Fruit fly (Drosophila melanogaster) whole organism, adult: ENCODE results near the gene CG42866.

Source experiments
- CG11617 ChIP-seq: fragments of 200-800 bp; sonication (Bioruptor generic); optimal IDR thresholded peaks from 2 replicates; lab custom pipeline; 2017; ENCODE audit warnings: mild to moderate bottlenecking, missing biosample characterization, missing genetic modification reagents, missing genetic modification characterization
- CG12768 ChIP-seq: fragments of 200-800 bp; sonication (Bioruptor generic); optimal IDR thresholded peaks from 2 replicates; lab custom pipeline; 2017; ENCODE audit warnings: missing biosample characterization, missing genetic modification characterization, mild to moderate bottlenecking, moderate library complexity, missing genetic modification reagents
- CG14711 ChIP-seq: fragments of 200-800 bp; sonication (Bioruptor generic); optimal IDR thresholded peaks from 2 replicates; lab custom pipeline; 2018; ENCODE audit warnings: missing biosample characterization, mild to moderate bottlenecking, missing genetic modification characterization, moderate library complexity
- CG1620 ChIP-seq: fragments of 200-800 bp; sonication (Bioruptor generic); optimal IDR thresholded peaks from 2 replicates; lab custom pipeline; 2016; ENCODE audit warnings: missing biosample characterization, missing genetic modification characterization
- CG33017 ChIP-seq: fragments of 200-800 bp; sonication (Bioruptor generic); optimal IDR thresholded peaks from 2 replicates; lab custom pipeline; 2018; ENCODE audit warnings: missing biosample characterization, mild to moderate bottlenecking, missing genetic modification characterization, moderate library complexity
- CG5204 ChIP-seq: fragments of 200-800 bp; sonication (Bioruptor generic); optimal IDR thresholded peaks from 2 replicates; lab custom pipeline; 2016; ENCODE audit warnings: missing biosample characterization, missing genetic modification characterization
- CG7045 ChIP-seq: fragments of 200-800 bp; sonication (Bioruptor generic); optimal IDR thresholded peaks from 2 replicates; lab custom pipeline; 2017; ENCODE audit warnings: missing biosample characterization, mild to moderate bottlenecking, missing genetic modification characterization
- CG7101 ChIP-seq: fragments of 200-800 bp; sonication (Bioruptor generic); optimal IDR thresholded peaks from 2 replicates; lab custom pipeline; 2018; ENCODE audit warnings: missing biosample characterization, mild to moderate bottlenecking, missing genetic modification characterization, moderate library complexity
- Clk ChIP-seq: fragments of 200-800 bp; sonication (Bioruptor generic); optimal IDR thresholded peaks from 2 replicates; lab custom pipeline; 2017; ENCODE audit warnings: missing biosample characterization, missing genetic modification characterization
- Crg-1 ChIP-seq: fragments of 200-800 bp; sonication (Bioruptor generic); optimal IDR thresholded peaks from 2 replicates; lab custom pipeline; 2016; ENCODE audit warnings: missing biosample characterization, missing genetic modification characterization
- Hr96 ChIP-seq: fragments of 200-800 bp; sonication (Bioruptor generic); optimal IDR thresholded peaks from 2 replicates; lab custom pipeline; 2016; ENCODE audit warnings: missing biosample characterization, missing genetic modification characterization
- Mnt ChIP-seq: fragments of 200-800 bp; sonication (Bioruptor generic); optimal IDR thresholded peaks from 2 replicates; lab custom pipeline; 2016; ENCODE audit warnings: missing biosample characterization, mild to moderate bottlenecking, missing genetic modification characterization
- bab1 ChIP-seq: fragments of 200-800 bp; sonication (Bioruptor generic); optimal IDR thresholded peaks from 3 replicates; lab custom pipeline; 2019; ENCODE audit warnings: missing biosample characterization, mild to moderate bottlenecking, missing genetic modification characterization, moderate library complexity
- cic ChIP-seq: fragments of 200-800 bp; sonication (Bioruptor generic); optimal IDR thresholded peaks from 2 replicates; lab custom pipeline; 2017; ENCODE audit warnings: missing biosample characterization, mild to moderate bottlenecking, missing genetic modification characterization, moderate library complexity
- cnc ChIP-seq, 2 experiments: fragments of >200 bp; optimal IDR thresholded peaks; 2 replicates each; lab custom pipeline; 2017
- kay ChIP-seq: fragments of 200-800 bp; sonication (Bioruptor generic); peaks from one replicate; lab custom pipeline; 2016; ENCODE audit warnings: missing biosample characterization, missing genetic modification characterization, borderline replicate concordance
- ovo ChIP-seq: fragments of 200-800 bp; sonication (Bioruptor generic); optimal IDR thresholded peaks from 2 replicates; lab custom pipeline; 2016; ENCODE audit warnings: missing biosample characterization, missing genetic modification characterization
- pad ChIP-seq: fragments of 200-800 bp; sonication (Bioruptor generic); optimal IDR thresholded peaks from 3 replicates; lab custom pipeline; 2017; ENCODE audit warnings: missing biosample characterization, missing genetic modification characterization, mild to moderate bottlenecking, moderate library complexity, missing genetic modification reagents
- tj ChIP-seq: fragments of 200-800 bp; sonication (Bioruptor generic); optimal IDR thresholded peaks from 3 replicates; lab custom pipeline; 2017; ENCODE audit warnings: missing biosample characterization, mild to moderate bottlenecking, missing genetic modification characterization, moderate library complexity
- toe ChIP-seq: fragments of 200-800 bp; sonication (Bioruptor generic); optimal IDR thresholded peaks from 2 replicates; lab custom pipeline; 2016; ENCODE audit warnings: missing biosample characterization, missing genetic modification characterization

CG42866 gene

dm6 chr2L:19930102-19930501 lies 31.4 kb downstream of the CG42866 start:
- no peak for TF ChIP-seq kay (GFP tag; lab: Kevin White, UChicago)
- TF ChIP-seq Crg-1 (GFP tag; lab: Kevin White, UChicago), result no peak
- no peak for TF ChIP-seq Clk (GFP tag; lab: Kevin White, UChicago)

dm6 chr2L:19923786-19924185 lies 37.7 kb downstream of the CG42866 start:
- no peak for TF ChIP-seq cnc (optimal IDR thresholded peaks at IDR 0.05; lab: Kevin White, UChicago)
- TF ChIP-seq Hr96 (GFP tag; lab: Kevin White, UChicago), result no peak
- no peak for TF ChIP-seq Crg-1 (GFP tag; lab: Kevin White, UChicago)
- TF ChIP-seq CG12768 (GFP tag; lab: Kevin White, UChicago), result no peak
- no peak for TF ChIP-seq ovo (GFP tag; lab: Kevin White, UChicago)
- TF ChIP-seq CG1620 (GFP tag; lab: Kevin White, UChicago), result no peak
- TF ChIP-seq tj (GFP tag; lab: Kevin White, UChicago), result no peak
- TF ChIP-seq bab1 (GFP tag; lab: Kevin White, UChicago), result no peak
- no peak for TF ChIP-seq CG5204
- TF ChIP-seq Clk (GFP tag; lab: Kevin White, UChicago), result no peak

- TF ChIP-seq bab1 (GFP tag; lab: Kevin White, UChicago) (no peak), CG12768 (GFP tag; lab: Kevin White, UChicago) (no peak), CG1620 (GFP tag; lab: Kevin White, UChicago) (no peak), Hr96 (GFP tag; lab: Kevin White, UChicago) (no peak), cic (no peak), CG14711 (tag; lab: Kevin White, UChicago) (no peak), ovo (GFP tag; lab: Kevin White, UChicago) (no peak), kay (GFP tag; lab: Kevin White, UChicago) (no peak), toe (GFP tag; lab: Kevin White, UChicago) (no peak), pad (no peak), CG11617 (GFP tag; lab: Kevin White, UChicago) (no peak), cnc (optimal IDR thresholded peaks at IDR 0.05; lab: Kevin White, UChicago) (no peak), CG5204 (no peak), CG33017 (tag; lab: Kevin White, UChicago) (no peak)
These were observed 43.6 kb downstream of the CG42866 start for dm6 chr2L:19917860-19918259.

- TF ChIP-seq Crg-1 (GFP tag; lab: Kevin White, UChicago), result no peak
- TF ChIP-seq Clk (GFP tag; lab: Kevin White, UChicago), result no peak
- no peak for TF ChIP-seq CG14711 (tag; lab: Kevin White, UChicago)
- no peak for TF ChIP-seq kay (GFP tag; lab: Kevin White, UChicago)
- no peak for TF ChIP-seq cic
- no peak for TF ChIP-seq Hr96 (GFP tag; lab: Kevin White, UChicago)
- no peak for TF ChIP-seq toe (GFP tag; lab: Kevin White, UChicago)
- no peak for TF ChIP-seq Mnt (GFP tag; lab: Kevin White, UChicago)
- no peak for TF ChIP-seq bab1 (GFP tag; lab: Kevin White, UChicago)
- no peak for TF ChIP-seq CG1620 (GFP tag; lab: Kevin White, UChicago)
- no peak for TF ChIP-seq pad
- TF ChIP-seq CG33017 (tag; lab: Kevin White, UChicago), result no peak
- no peak for TF ChIP-seq tj (GFP tag; lab: Kevin White, UChicago)
- TF ChIP-seq cnc (optimal IDR thresholded peaks at IDR 0.05; lab: Kevin White, UChicago), result no peak
- TF ChIP-seq CG11617 (GFP tag; lab: Kevin White, UChicago), result no peak
- TF ChIP-seq CG7045 (GFP tag; lab: Kevin White, UChicago), result no peak
- TF ChIP-seq CG5204, result no peak
- no peak for TF ChIP-seq CG7101 (tag; lab: Kevin White, UChicago)
- no peak for TF ChIP-seq ovo (GFP tag; lab: Kevin White, UChicago)
- no peak for TF ChIP-seq CG12768 (GFP tag; lab: Kevin White, UChicago)
These were observed 44.5 kb downstream of the CG42866 start for dm6 chr2L:19916982-19917381.

- TF ChIP-seq CG1620 (GFP tag; lab: Kevin White, UChicago) (no peak), Mnt (GFP tag; lab: Kevin White, UChicago) (no peak), cic (no peak), CG11617 (GFP tag; lab: Kevin White, UChicago) (no peak), CG12768 (GFP tag; lab: Kevin White, UChicago) (no peak), pad (no peak)
These were observed 46.3 kb downstream of the CG42866 start for dm6 chr2L:19915195-19915594.

dm6 chr2L:19913416-19913815 lies 48.1 kb downstream of the CG42866 start, which contains the start of gene TotE:
TotE (minus strand) TSS chr2L:19913516.
- TF ChIP-seq CG5204, result no peak
- no peak for TF ChIP-seq CG14711 (tag; lab: Kevin White, UChicago)
- TF ChIP-seq CG7045 (GFP tag; lab: Kevin White, UChicago), result no peak
- no peak for TF ChIP-seq pad
- no peak for TF ChIP-seq Hr96 (GFP tag; lab: Kevin White, UChicago)
- TF ChIP-seq CG7101 (tag; lab: Kevin White, UChicago), result no peak
- no peak for TF ChIP-seq cic
- no peak for TF ChIP-seq CG33017 (tag; lab: Kevin White, UChicago)
- TF ChIP-seq CG12768 (GFP tag; lab: Kevin White, UChicago), result no peak
- no peak for TF ChIP-seq CG1620 (GFP tag; lab: Kevin White, UChicago)
- no peak for TF ChIP-seq ovo (GFP tag; lab: Kevin White, UChicago)
- TF ChIP-seq CG11617 (GFP tag; lab: Kevin White, UChicago), result no peak
- TF ChIP-seq Clk (GFP tag; lab: Kevin White, UChicago), result no peak
- no peak for TF ChIP-seq tj (GFP tag; lab: Kevin White, UChicago)
- no peak for TF ChIP-seq cnc (optimal IDR thresholded peaks at IDR 0.05; lab: Kevin White, UChicago)
- TF ChIP-seq bab1 (GFP tag; lab: Kevin White, UChicago), result no peak
- TF ChIP-seq toe (GFP tag; lab: Kevin White, UChicago), result no peak
- no peak for TF ChIP-seq Crg-1 (GFP tag; lab: Kevin White, UChicago)
- no peak for TF ChIP-seq kay (GFP tag; lab: Kevin White, UChicago)
